Worm (Caenorhabditis elegans) whole organism, L2 larva: ENCODE results near the gene pqn-16.
"Not testable (repeated sequence)": the region's sequence is repeated elsewhere in the genome, so short reads cannot be mapped to it uniquely, and the experiment has no call there.

Source experiments
- aly-2 ChIP-seq: fragments of 150-350 bp; optimal IDR thresholded peaks from 2 replicates; lab custom pipeline; 2014; ENCODE audit warnings: missing biosample characterization, missing genetic modification characterization
- dmd-4 ChIP-seq: sonication (generic microtip); optimal IDR thresholded peaks from 2 replicates; lab custom pipeline; 2017; ENCODE audit warnings: missing biosample characterization, missing genetic modification characterization
- lin-11 ChIP-seq: fragments of 150-350 bp; sonication (generic microtip); optimal IDR thresholded peaks from 2 replicates; lab custom pipeline; 2014; ENCODE audit warnings: missing biosample characterization, missing genetic modification characterization, inconsistent platforms, mixed read lengths
- lsy-2 ChIP-seq, 2 experiments: fragments of 150-350 bp in 1 of 2; sonication (generic microtip) in 1 of 2; optimal IDR thresholded peaks; 2 replicates each; lab custom pipeline; 2014 to 2017; ENCODE audit warnings: missing biosample characterization in 2 of 2, missing genetic modification characterization in 2 of 2
- mdl-1 ChIP-seq, 2 experiments: fragments of 150-350 bp in 1 of 2; sonication (generic microtip) in 1 of 2; optimal IDR thresholded peaks; 2 replicates each; lab custom pipeline; 2017; ENCODE audit warnings: missing biosample characterization in 2 of 2, missing genetic modification characterization in 2 of 2
- nhr-23 ChIP-seq: fragments of 150-350 bp; optimal IDR thresholded peaks from 2 replicates; lab custom pipeline; 2014; ENCODE audit warnings: missing biosample characterization, missing genetic modification reagents, missing genetic modification characterization
- snpc-4 ChIP-seq: fragments of 150-350 bp; optimal IDR thresholded peaks from 2 replicates; lab custom pipeline; 2014; ENCODE audit warnings: missing biosample characterization, missing genetic modification characterization

- TF ChIP-seq lsy-2 (tag; optimal IDR thresholded peaks at IDR 0.05; lab: Kevin White, UChicago); dmd-4 (tag; lab: Kevin White, UChicago); nhr-23 (tag; lab: Kevin White, UChicago); mdl-1 (tag; optimal IDR thresholded peaks at IDR 0.05; lab: Kevin White, UChicago); snpc-4; lin-11 (tag; lab: Kevin White, UChicago); aly-2 (tag; lab: Kevin White, UChicago): not testable (repeated sequence)
Observed at ce11 chrV:9159146-9159717, 14.7 kb upstream of the pqn-16 start.
